Worm (Caenorhabditis elegans) whole organism, L1 larva: ENCODE measurements around the gene exos-4.1.
A peak's percentile ranks its signal among the peaks of the same experiment; 100 is the strongest.

ENCODE experiments used
- C04F5.9 ChIP-seq: sonication (generic microtip); optimal IDR thresholded peaks from 2 replicates; lab custom pipeline; 2016; ENCODE audit warnings: missing genetic modification characterization, missing compliant biosample characterization
- C16A3.4 ChIP-seq: fragments of 150-350 bp; optimal IDR thresholded peaks from 2 replicates; lab custom pipeline; 2014; ENCODE audit warnings: missing biosample characterization, missing genetic modification characterization
- F16B12.6 ChIP-seq: fragments of 150-350 bp; optimal IDR thresholded peaks from 2 replicates; lab custom pipeline; 2014; ENCODE audit warnings: missing biosample characterization, missing genetic modification characterization
- Y116A8C.19 ChIP-seq: sonication (generic microtip); optimal IDR thresholded peaks from 2 replicates; lab custom pipeline; 2016; ENCODE audit warnings: missing compliant biosample characterization, missing genetic modification characterization, borderline replicate concordance
- aha-1 ChIP-seq: fragments of 150-350 bp; optimal IDR thresholded peaks from 2 replicates; lab custom pipeline; 2014; ENCODE audit warnings: missing biosample characterization, missing genetic modification characterization
- ama-1 ChIP-seq: fragments of 150-350 bp; optimal IDR thresholded peaks from 2 replicates; lab custom pipeline; 2014
- blmp-1 ChIP-seq: fragments of 150-350 bp; optimal IDR thresholded peaks from 2 replicates; lab custom pipeline; 2014; ENCODE audit warnings: missing biosample characterization, missing genetic modification characterization
- ceh-63 ChIP-seq: fragments of 200-800 bp; sonication (Bioruptor generic); optimal IDR thresholded peaks from 2 replicates; lab custom pipeline; 2018; ENCODE audit warnings: mild to moderate bottlenecking, missing genetic modification characterization, missing compliant biosample characterization
- ceh-8 ChIP-seq: fragments of 200-800 bp; sonication (Bioruptor generic); optimal IDR thresholded peaks from 2 replicates; lab custom pipeline; 2018; ENCODE audit warnings: mild to moderate bottlenecking, missing genetic modification characterization, moderate library complexity, missing compliant biosample characterization
- ceh-82 ChIP-seq, 3 experiments: fragments of 150-350 bp in 1 of 3; sonication (generic microtip) in 2 of 3; optimal IDR thresholded peaks; 2 replicates each; lab custom pipeline; 2014 to 2017; ENCODE audit warnings: missing biosample characterization in 3 of 3, missing genetic modification characterization in 3 of 3
- ceh-88 ChIP-seq: fragments of 200-800 bp; sonication (Bioruptor generic); IDR thresholded peaks from 2 replicates; pipeline ENCODE4 v1.3.6; 2022; ENCODE audit warnings: missing genetic modification characterization, missing compliant biosample characterization
- ceh-90 ChIP-seq: sonication (generic microtip); optimal IDR thresholded peaks from 2 replicates; lab custom pipeline; 2016; ENCODE audit warnings: missing genetic modification characterization, missing compliant biosample characterization
- ces-1 ChIP-seq: fragments of 150-350 bp; optimal IDR thresholded peaks from 2 replicates; lab custom pipeline; 2014; ENCODE audit warnings: missing biosample characterization, missing genetic modification reagents, missing genetic modification characterization
- dpl-1 ChIP-seq, 3 experiments: fragments of 150-350 bp in 2 of 3; sonication (generic microtip) in 1 of 3; optimal IDR thresholded peaks; 2 replicates each; lab custom pipeline; 2014 to 2017; ENCODE audit warnings: missing biosample characterization in 3 of 3, missing genetic modification characterization in 3 of 3, missing genetic modification reagents in 3 of 3
- elt-3 ChIP-seq, 6 experiments: fragments of 150-350 bp in 1 of 6; sonication (generic microtip); optimal IDR thresholded peaks; 2 replicates each; lab custom pipeline; 2017 to 2018; ENCODE audit warnings: missing biosample characterization in 6 of 6, missing genetic modification characterization in 6 of 6, inconsistent platforms in 1 of 6
- fkh-10 ChIP-seq: sonication (generic microtip); optimal IDR thresholded peaks from 2 replicates; lab custom pipeline; 2017; ENCODE audit warnings: missing biosample characterization, missing genetic modification reagents, missing genetic modification characterization
- fkh-4 ChIP-seq: sonication (generic microtip); optimal IDR thresholded peaks from 2 replicates; lab custom pipeline; 2016; ENCODE audit warnings: missing compliant biosample characterization, missing genetic modification characterization, borderline replicate concordance
- grh-1 ChIP-seq: fragments of 200-800 bp; sonication (Bioruptor generic); IDR thresholded peaks from 2 replicates; pipeline ENCODE4 v1.3.6; 2022; ENCODE audit warnings: missing genetic modification reagents, missing genetic modification characterization, missing compliant biosample characterization
- hlh-4 ChIP-seq: sonication (generic microtip); optimal IDR thresholded peaks from 2 replicates; lab custom pipeline; 2016; ENCODE audit warnings: mild to moderate bottlenecking, missing genetic modification characterization, missing compliant biosample characterization
- hpl-2 ChIP-seq: fragments of 150-350 bp; optimal IDR thresholded peaks from 2 replicates; lab custom pipeline; 2014; ENCODE audit warnings: missing biosample characterization, missing genetic modification reagents, missing genetic modification characterization
- isw-1 ChIP-seq: fragments of 200-800 bp; sonication (Bioruptor generic); IDR thresholded peaks from 2 replicates; pipeline ENCODE4 v1.3.6; 2022; ENCODE audit warnings: missing genetic modification characterization, missing compliant biosample characterization
- jun-1 ChIP-seq: fragments of 150-350 bp; optimal IDR thresholded peaks from 2 replicates; lab custom pipeline; 2014; ENCODE audit warnings: missing biosample characterization, missing genetic modification reagents, missing genetic modification characterization
- lin-39 ChIP-seq: fragments of 150-350 bp; optimal IDR thresholded peaks from 2 replicates; lab custom pipeline; 2014; ENCODE audit warnings: missing biosample characterization, missing genetic modification reagents, missing genetic modification characterization
- lsy-2 ChIP-seq, 2 experiments: fragments of 150-350 bp; optimal IDR thresholded peaks; 2 replicates each; lab custom pipeline; 2014; ENCODE audit warnings: missing biosample characterization in 2 of 2, missing genetic modification characterization in 2 of 2
- mab-9 ChIP-seq: fragments of 200-800 bp; sonication (Bioruptor generic); IDR thresholded peaks from 2 replicates; pipeline ENCODE4 v1.3.6; 2022; ENCODE audit warnings: missing genetic modification reagents, missing genetic modification characterization, missing compliant biosample characterization
- mep-1 ChIP-seq: fragments of 150-350 bp; optimal IDR thresholded peaks from 2 replicates; lab custom pipeline; 2014; ENCODE audit warnings: missing biosample characterization, missing genetic modification characterization
- nhr-12 ChIP-seq: sonication (generic microtip); optimal IDR thresholded peaks from 2 replicates; lab custom pipeline; 2017; ENCODE audit warnings: missing biosample characterization, missing genetic modification characterization
- nhr-19 ChIP-seq: fragments of 200-800 bp; sonication (Bioruptor generic); conservative IDR thresholded peaks from 2 replicates; pipeline ENCODE4 v1.3.6; 2022; ENCODE audit warnings: missing genetic modification characterization, missing compliant biosample characterization
- nhr-28 ChIP-seq: fragments of 150-350 bp; optimal IDR thresholded peaks from 2 replicates; lab custom pipeline; 2014; ENCODE audit warnings: missing biosample characterization, missing genetic modification characterization
- nhr-76 ChIP-seq: sonication (generic microtip); optimal IDR thresholded peaks from 2 replicates; lab custom pipeline; 2017; ENCODE audit warnings: missing biosample characterization, missing genetic modification characterization
- nhr-77 ChIP-seq: fragments of 150-350 bp; optimal IDR thresholded peaks from 2 replicates; lab custom pipeline; 2014; ENCODE audit warnings: missing biosample characterization, missing genetic modification characterization
- nhr-84 ChIP-seq: sonication (generic microtip); optimal IDR thresholded peaks from 2 replicates; lab custom pipeline; 2017; ENCODE audit warnings: missing biosample characterization, missing genetic modification characterization
- nhr-90 ChIP-seq: sonication (generic microtip); optimal IDR thresholded peaks from 2 replicates; lab custom pipeline; 2016; ENCODE audit warnings: mild to moderate bottlenecking, missing genetic modification characterization, missing compliant biosample characterization; ENCODE audit not compliant: poor library complexity
- pag-3 ChIP-seq: sonication (generic microtip); optimal IDR thresholded peaks from 2 replicates; lab custom pipeline; 2017; ENCODE audit warnings: missing genetic modification characterization, mild to moderate bottlenecking, missing compliant biosample characterization, antibody characterized with exemption, borderline replicate concordance; ENCODE audit not compliant: insufficient read depth
- pax-3 ChIP-seq: fragments of 200-800 bp; sonication (Bioruptor generic); optimal IDR thresholded peaks from 2 replicates; lab custom pipeline; 2018; ENCODE audit warnings: mild to moderate bottlenecking, missing genetic modification characterization, moderate library complexity, missing compliant biosample characterization
- pqm-1 ChIP-seq: sonication (generic microtip); optimal IDR thresholded peaks from 3 replicates; lab custom pipeline; 2017; ENCODE audit warnings: missing biosample characterization, missing genetic modification characterization
- snu-23 ChIP-seq: sonication (generic microtip); optimal IDR thresholded peaks from 2 replicates; lab custom pipeline; 2016; ENCODE audit warnings: missing genetic modification characterization, missing compliant biosample characterization
- sptf-1 ChIP-seq: fragments of 150-350 bp; optimal IDR thresholded peaks from 2 replicates; lab custom pipeline; 2014; ENCODE audit warnings: missing biosample characterization, missing genetic modification characterization
- unc-30 ChIP-seq: sonication (generic microtip); optimal IDR thresholded peaks from 2 replicates; lab custom pipeline; 2017; ENCODE audit warnings: missing biosample characterization, missing genetic modification characterization
- unc-62 ChIP-seq: fragments of 150-350 bp; optimal IDR thresholded peaks from 2 replicates; lab custom pipeline; 2014; ENCODE audit warnings: missing biosample characterization, missing genetic modification reagents, missing genetic modification characterization
- unc-86 ChIP-seq: sonication (generic microtip); optimal IDR thresholded peaks from 2 replicates; lab custom pipeline; 2016; ENCODE audit warnings: missing genetic modification characterization, missing compliant biosample characterization
- unc-98 ChIP-seq: fragments of 200-800 bp; sonication (Bioruptor generic); IDR thresholded peaks from 2 replicates; pipeline ENCODE4 v1.3.6; 2022; ENCODE audit warnings: missing genetic modification characterization, missing compliant biosample characterization
- vab-15 ChIP-seq: sonication (generic microtip); optimal IDR thresholded peaks from 2 replicates; lab custom pipeline; 2017; ENCODE audit warnings: missing genotype, mild to moderate bottlenecking, missing genetic modification characterization, missing compliant biosample characterization
- xbp-1 ChIP-seq: sonication (generic microtip); optimal IDR thresholded peaks from 2 replicates; lab custom pipeline; 2016; ENCODE audit warnings: missing genetic modification characterization, missing compliant biosample characterization
- ztf-4 ChIP-seq: fragments of 150-350 bp; optimal IDR thresholded peaks from 2 replicates; lab custom pipeline; 2014; ENCODE audit warnings: missing biosample characterization, missing genetic modification characterization

Gene exos-4.1

DNA sequence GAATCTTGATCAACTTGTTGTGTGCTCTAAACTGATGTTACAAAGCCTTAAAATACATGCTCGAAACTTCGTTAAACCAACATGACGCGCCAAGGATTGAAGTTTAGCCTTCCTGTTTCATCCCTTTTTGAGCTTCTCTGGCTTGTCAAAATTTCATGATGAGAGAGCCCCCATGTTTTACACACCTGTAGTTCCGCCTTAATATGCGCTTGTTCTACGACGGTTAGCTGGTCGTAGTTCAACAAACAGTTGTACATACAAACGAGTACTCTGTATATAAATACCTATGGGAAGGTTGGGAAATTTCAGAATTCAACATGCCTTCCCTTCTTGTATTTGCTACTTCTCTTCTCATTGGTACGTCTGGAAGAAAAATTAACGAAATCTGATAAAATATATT lies 30.3 kb upstream of the exos-4.1 start, which contains the start of gene scl-6:
Gene scl-6, plus strand, starts transcription at position 301 of the 400 bp plus-strand sequence.
- no peak for TF ChIP-seq C04F5.9 (tag; lab: Kevin White, UChicago)
- TF ChIP-seq nhr-77 (tag; lab: Kevin White, UChicago) = no peak
- no peak for TF ChIP-seq C16A3.4
- TF ChIP-seq nhr-84 (tag; lab: Kevin White, UChicago) = no peak
- TF ChIP-seq nhr-28 (tag; lab: Kevin White, UChicago) = no peak
- no peak for TF ChIP-seq vab-15 (tag; lab: Kevin White, UChicago)
- TF ChIP-seq lsy-2 (tag; optimal IDR thresholded peaks at IDR 0.05; lab: Kevin White, UChicago) = no peak
- no peak for TF ChIP-seq ama-1

ce11 chrIV:13070142-13070541 lies 28.7 kb upstream of the exos-4.1 start, which contains the start of gene scl-7:
scl-7 (plus strand) TSS chrIV:13070442.
- TF ChIP-seq lin-39 (tag; lab: Kevin White, UChicago) = no peak
- no peak for TF ChIP-seq xbp-1 (tag; lab: Kevin White, UChicago)
- no peak for TF ChIP-seq unc-30
- no peak for TF ChIP-seq pqm-1 (tag; lab: Kevin White, UChicago)
- no peak for TF ChIP-seq sptf-1 (tag; lab: Kevin White, UChicago)
- TF ChIP-seq isw-1 (GFP tag; lab: Robert Waterston, UW) = no peak
- no peak for TF ChIP-seq nhr-28 (tag; lab: Kevin White, UChicago)

ce11 chrIV:13071445-13071844 lies 27.4 kb upstream of the exos-4.1 start, which contains the start of gene scl-8:
scl-8 (plus strand) TSS chrIV:13071745.
- TF ChIP-seq nhr-77 (tag; lab: Kevin White, UChicago) (no peak), jun-1 (tag; lab: Kevin White, UChicago) (no peak), ceh-82 (tag; optimal IDR thresholded peaks at IDR 0.05; lab: Kevin White, UChicago) (no peak), aha-1 (tag; lab: Kevin White, UChicago) (no peak), grh-1 (GFP tag; lab: Robert Waterston, UW) (no peak), mab-9 (GFP tag; lab: Robert Waterston, UW) (no peak), elt-3 (tag; optimal IDR thresholded peaks at IDR 0.05; lab: Kevin White, UChicago) (no peak), ces-1 (GFP tag; lab: Kevin White, UChicago) (no peak), dpl-1 (GFP tag; optimal IDR thresholded peaks at IDR 0.05; lab: Kevin White, UChicago) (no peak), sptf-1 (tag; lab: Kevin White, UChicago) (no peak), ceh-88 (GFP tag; lab: Robert Waterston, UW) (no peak), vab-15 (tag; lab: Kevin White, UChicago) (no peak), mep-1 (tag; lab: Kevin White, UChicago) (no peak), ama-1 (no peak), nhr-12 (no peak), C16A3.4 (no peak), ceh-8 (GFP tag; lab: Kevin White, UChicago) (no peak), pqm-1 (tag; lab: Kevin White, UChicago) (no peak), unc-62 (GFP tag; lab: Kevin White, UChicago) (no peak), ceh-90 (tag; lab: Kevin White, UChicago) (no peak)

- TF ChIP-seq hlh-4 (tag; lab: Kevin White, UChicago) (no peak), Y116A8C.19 (no peak), snu-23 (GFP tag; lab: Kevin White, UChicago) (peak; percentile 42), unc-98 (GFP tag; lab: Robert Waterston, UW) (no peak), vab-15 (tag; lab: Kevin White, UChicago) (no peak), lin-39 (tag; lab: Kevin White, UChicago) (no peak), unc-86 (tag; lab: Kevin White, UChicago) (no peak), fkh-4 (no peak), nhr-90 (tag; lab: Kevin White, UChicago) (peak; percentile 38), F16B12.6 (no peak), hpl-2 (GFP tag; lab: Kevin White, UChicago) (no peak), elt-3 (tag; optimal IDR thresholded peaks at IDR 0.05; lab: Kevin White, UChicago) (peak in 4 of 6 experiments; percentile 14 to 67 (median 36)), blmp-1 (tag; lab: Kevin White, UChicago) (peak; percentile 69), ztf-4 (peak; percentile 3), nhr-76 (tag; lab: Kevin White, UChicago) (no peak), isw-1 (GFP tag; lab: Robert Waterston, UW) (no peak), nhr-28 (tag; lab: Kevin White, UChicago) (no peak), grh-1 (GFP tag; lab: Robert Waterston, UW) (0 out of 2 replicates have a peak, but pooled peaks have one; percentile 8), fkh-10 (no peak), pag-3 (tag; lab: Kevin White, UChicago) (no peak), nhr-19 (GFP tag; lab: Robert Waterston, UW) (peak; percentile 34; the same call in 1 of the 2 replicates), ceh-63 (GFP tag; lab: Kevin White, UChicago) (no peak), pax-3 (tag; lab: Kevin White, UChicago) (no peak)
Measured at ce11 chrIV:13075625-13076252, 23.1 kb upstream of the exos-4.1 start.
